Fruit fly (Drosophila melanogaster) whole organism: ENCODE results near the gene Zmynd8.

ENCODE experiments used
- CG8478 ChIP-seq: fragments of >200 bp; optimal IDR thresholded peaks from 2 replicates; lab custom pipeline; 2018; ENCODE audit warnings: inconsistent platforms
- Dll ChIP-seq: fragments of >200 bp; optimal IDR thresholded peaks from 2 replicates; lab custom pipeline; 2017
- EcR ChIP-seq, 2 experiments: fragments of >200 bp; optimal IDR thresholded peaks; 2 replicates each; lab custom pipeline; 2017; ENCODE audit warnings: missing biosample characterization in 2 of 2, missing genetic modification characterization in 2 of 2, missing genetic modification reagents in 2 of 2

- TF ChIP-seq EcR (GFP tag; optimal IDR thresholded peaks at IDR 0.05; lab: Kevin White, UChicago) (no peak), Dll (lab: Kevin White, UChicago) (no peak), CG8478 (lab: Kevin White, UChicago) (no peak)
Observed at dm6 chr3R:31627186-31627585, 42.1 kb upstream of the Zmynd8 start.
